Worm (Caenorhabditis elegans) whole organism, L2 larva: Measurements from ENCODE around the gene srh-282.

Experiments
- C34F6.9 ChIP-seq: fragments of 150-350 bp; optimal IDR thresholded peaks from 2 replicates; lab custom pipeline; 2014; ENCODE audit warnings: missing biosample characterization, missing genetic modification characterization
- F13H6.1 ChIP-seq: sonication (generic microtip); optimal IDR thresholded peaks from 2 replicates; lab custom pipeline; 2016; ENCODE audit warnings: missing genetic modification characterization, missing compliant biosample characterization
- R02D3.7 ChIP-seq: fragments of 150-350 bp; optimal IDR thresholded peaks from 2 replicates; lab custom pipeline; 2014; ENCODE audit warnings: missing biosample characterization, missing genetic modification characterization
- Y55F3AM.14 ChIP-seq: fragments of 200-800 bp; sonication (Bioruptor generic); optimal IDR thresholded peaks from 2 replicates; lab custom pipeline; 2018; ENCODE audit warnings: mild to moderate bottlenecking, missing genetic modification characterization, missing compliant biosample characterization
- alr-1 ChIP-seq: fragments of 150-350 bp; optimal IDR thresholded peaks from 2 replicates; lab custom pipeline; 2014; ENCODE audit warnings: missing biosample characterization, missing genetic modification characterization
- ama-1 ChIP-seq: fragments of 150-350 bp; optimal IDR thresholded peaks from 2 replicates; lab custom pipeline; 2018; ENCODE audit warnings: inconsistent platforms
- blmp-1 ChIP-seq: sonication (generic microtip); optimal IDR thresholded peaks from 2 replicates; lab custom pipeline; 2017; ENCODE audit warnings: missing genetic modification characterization, mild to moderate bottlenecking, missing compliant biosample characterization, antibody characterized with exemption, moderate library complexity; ENCODE audit not compliant: insufficient read depth
- ceh-16 ChIP-seq: fragments of 150-350 bp; optimal IDR thresholded peaks from 2 replicates; lab custom pipeline; 2014; ENCODE audit warnings: missing biosample characterization, missing genetic modification characterization
- ceh-82 ChIP-seq: fragments of 150-350 bp; optimal IDR thresholded peaks from 2 replicates; lab custom pipeline; 2014; ENCODE audit warnings: missing biosample characterization, missing genetic modification characterization
- crh-2 ChIP-seq: sonication (generic microtip); optimal IDR thresholded peaks from 2 replicates; lab custom pipeline; 2017; ENCODE audit warnings: missing biosample characterization, missing genetic modification characterization
- dmd-4 ChIP-seq: sonication (generic microtip); optimal IDR thresholded peaks from 2 replicates; lab custom pipeline; 2017; ENCODE audit warnings: missing biosample characterization, missing genetic modification characterization
- egl-27 ChIP-seq: sonication (generic microtip); optimal IDR thresholded peaks from 3 replicates; lab custom pipeline; 2017; ENCODE audit warnings: missing biosample characterization, missing genetic modification reagents, missing genetic modification characterization
- elt-1 ChIP-seq: fragments of 150-350 bp; optimal IDR thresholded peaks from 2 replicates; lab custom pipeline; 2014; ENCODE audit warnings: missing biosample characterization, missing genetic modification characterization
- elt-3 ChIP-seq: sonication (generic microtip); optimal IDR thresholded peaks from 2 replicates; lab custom pipeline; 2017; ENCODE audit warnings: missing biosample characterization, missing genetic modification characterization
- fos-1 ChIP-seq: fragments of 150-350 bp; optimal IDR thresholded peaks from 2 replicates; lab custom pipeline; 2014; ENCODE audit warnings: missing biosample characterization, missing genetic modification characterization
- gmeb-1 ChIP-seq: fragments of 150-350 bp; optimal IDR thresholded peaks from 2 replicates; lab custom pipeline; 2014; ENCODE audit warnings: missing biosample characterization, missing genetic modification characterization
- lin-11 ChIP-seq: fragments of 150-350 bp; sonication (generic microtip); optimal IDR thresholded peaks from 2 replicates; lab custom pipeline; 2014; ENCODE audit warnings: missing biosample characterization, missing genetic modification characterization, inconsistent platforms, mixed read lengths
- lin-13 ChIP-seq: fragments of 150-350 bp; optimal IDR thresholded peaks from 2 replicates; lab custom pipeline; 2014; ENCODE audit warnings: missing biosample characterization, missing genetic modification reagents, missing genetic modification characterization
- lin-39 ChIP-seq: fragments of 150-350 bp; optimal IDR thresholded peaks from 2 replicates; lab custom pipeline; 2014; ENCODE audit warnings: missing biosample characterization, missing genetic modification reagents, missing genetic modification characterization
- lsy-2 ChIP-seq, 2 experiments: fragments of 150-350 bp in 1 of 2; sonication (generic microtip) in 1 of 2; optimal IDR thresholded peaks; 2 replicates each; lab custom pipeline; 2014 to 2017; ENCODE audit warnings: missing biosample characterization in 2 of 2, missing genetic modification characterization in 2 of 2
- mab-5 ChIP-seq: fragments of 150-350 bp; optimal IDR thresholded peaks from 2 replicates; lab custom pipeline; 2014; ENCODE audit warnings: missing biosample characterization, missing genetic modification characterization
- mbf-1 ChIP-seq: sonication (generic microtip); optimal IDR thresholded peaks from 2 replicates; lab custom pipeline; 2017; ENCODE audit warnings: missing biosample characterization, missing genetic modification characterization
- mdl-1 ChIP-seq, 2 experiments: fragments of 150-350 bp in 1 of 2; sonication (generic microtip) in 1 of 2; optimal IDR thresholded peaks; 2 replicates each; lab custom pipeline; 2017; ENCODE audit warnings: missing biosample characterization in 2 of 2, missing genetic modification characterization in 2 of 2
- nhr-10 ChIP-seq: sonication (generic microtip); optimal IDR thresholded peaks from 2 replicates; lab custom pipeline; 2017; ENCODE audit warnings: missing biosample characterization, missing genetic modification characterization
- nhr-11 ChIP-seq: fragments of 150-350 bp; optimal IDR thresholded peaks from 2 replicates; lab custom pipeline; 2014; ENCODE audit warnings: missing biosample characterization, missing genetic modification characterization
- nhr-129 ChIP-seq: fragments of 150-350 bp; optimal IDR thresholded peaks from 2 replicates; lab custom pipeline; 2014; ENCODE audit warnings: missing biosample characterization, missing genetic modification characterization
- nhr-21 ChIP-seq: fragments of 150-350 bp; optimal IDR thresholded peaks from 2 replicates; lab custom pipeline; 2014; ENCODE audit warnings: missing biosample characterization, missing genetic modification characterization
- nhr-23 ChIP-seq: fragments of 150-350 bp; optimal IDR thresholded peaks from 2 replicates; lab custom pipeline; 2014; ENCODE audit warnings: missing biosample characterization, missing genetic modification reagents, missing genetic modification characterization
- nhr-237 ChIP-seq: fragments of 150-350 bp; optimal IDR thresholded peaks from 2 replicates; lab custom pipeline; 2014; ENCODE audit warnings: missing biosample characterization, missing genetic modification characterization
- nhr-6 ChIP-seq: fragments of 150-350 bp; optimal IDR thresholded peaks from 2 replicates; lab custom pipeline; 2014; ENCODE audit warnings: missing biosample characterization, missing genetic modification characterization
- nhr-77 ChIP-seq: fragments of 150-350 bp; optimal IDR thresholded peaks from 2 replicates; lab custom pipeline; 2014; ENCODE audit warnings: missing biosample characterization, missing genetic modification characterization
- peb-1 ChIP-seq: fragments of 150-350 bp; optimal IDR thresholded peaks from 2 replicates; lab custom pipeline; 2014; ENCODE audit warnings: missing biosample characterization, missing genetic modification characterization
- sem-4 ChIP-seq: fragments of 150-350 bp; optimal IDR thresholded peaks from 2 replicates; lab custom pipeline; 2014; ENCODE audit warnings: missing biosample characterization, missing genetic modification reagents, missing genetic modification characterization
- skn-1 ChIP-seq: sonication (generic microtip); optimal IDR thresholded peaks from 2 replicates; lab custom pipeline; 2017; ENCODE audit warnings: missing biosample characterization, missing genetic modification characterization
- sma-9 ChIP-seq, 2 experiments: fragments of 150-350 bp in 1 of 2; sonication (generic microtip) in 1 of 2; optimal IDR thresholded peaks; 2 replicates each; lab custom pipeline; 2014 to 2016; ENCODE audit warnings: missing genetic modification characterization in 2 of 2, mild to moderate bottlenecking in 1 of 2, missing biosample characterization in 1 of 2, missing compliant biosample characterization in 1 of 2, missing genetic modification reagents in 1 of 2, moderate library complexity in 1 of 2
- unc-39 ChIP-seq: fragments of 150-350 bp; optimal IDR thresholded peaks from 2 replicates; lab custom pipeline; 2014; ENCODE audit warnings: missing biosample characterization, missing genetic modification characterization
- unc-62 ChIP-seq: fragments of 150-350 bp; optimal IDR thresholded peaks from 2 replicates; lab custom pipeline; 2014; ENCODE audit warnings: missing biosample characterization, missing genetic modification reagents, missing genetic modification characterization
- zag-1 ChIP-seq: fragments of 150-350 bp; optimal IDR thresholded peaks from 2 replicates; lab custom pipeline; 2014; ENCODE audit warnings: missing biosample characterization, missing genetic modification characterization
- ztf-1 ChIP-seq: fragments of 200-800 bp; sonication (Bioruptor generic); conservative IDR thresholded peaks from 2 replicates; pipeline ENCODE4 v1.3.6; 2022; ENCODE audit warnings: missing genetic modification characterization, missing compliant biosample characterization
- ztf-11 ChIP-seq: sonication (generic microtip); optimal IDR thresholded peaks from 2 replicates; lab custom pipeline; 2017; ENCODE audit warnings: missing biosample characterization, missing genetic modification characterization
- ztf-4 ChIP-seq: fragments of 150-350 bp; optimal IDR thresholded peaks from 2 replicates; lab custom pipeline; 2014; ENCODE audit warnings: missing biosample characterization, missing genetic modification characterization

Gene srh-282

ce11 chrIV:274185-274584 lies 986 bp upstream of the srh-282 start, which contains the start of gene sma-10 (continued):
- no peak for TF ChIP-seq lin-39
- TF ChIP-seq fos-1 = peak; percentile 93
- TF ChIP-seq ztf-11 = no peak
- TF ChIP-seq unc-39 (tag; lab: Kevin White, UChicago) = no peak
- TF ChIP-seq sem-4 = no peak
- no peak for TF ChIP-seq unc-62 (GFP tag; lab: Kevin White, UChicago)
- TF ChIP-seq peb-1 (tag; lab: Kevin White, UChicago) = no peak
- no peak for TF ChIP-seq ceh-82 (tag; lab: Kevin White, UChicago)
- TF ChIP-seq zag-1 = no peak
- peak; percentile 91 for TF ChIP-seq sma-9 (GFP tag; optimal IDR thresholded peaks at IDR 0.05; lab: Kevin White, UChicago)
- TF ChIP-seq sma-9 (tag; optimal IDR thresholded peaks at IDR 0.05; lab: Kevin White, UChicago) = no peak
- TF ChIP-seq nhr-237 (tag; lab: Kevin White, UChicago) = no peak
- no peak for TF ChIP-seq mbf-1 (tag; lab: Kevin White, UChicago)
- TF ChIP-seq egl-27 (tag; lab: Kevin White, UChicago) = no peak
- TF ChIP-seq ztf-4 = no peak
- TF ChIP-seq lsy-2 (tag; optimal IDR thresholded peaks at IDR 0.05; lab: Kevin White, UChicago) = no peak
- TF ChIP-seq C34F6.9 (tag; lab: Kevin White, UChicago) = peak; percentile 3
- TF ChIP-seq F13H6.1 (tag; lab: Kevin White, UChicago) = peak; percentile 51
- no peak for TF ChIP-seq ama-1 (lab: Kevin White, UChicago)
- no peak for TF ChIP-seq R02D3.7
- TF ChIP-seq crh-2 (tag; lab: Kevin White, UChicago) = peak; percentile 82
- peak; percentile 37 for TF ChIP-seq nhr-21
- no peak for TF ChIP-seq alr-1
- TF ChIP-seq nhr-11 (tag; lab: Kevin White, UChicago) = no peak
- no peak for TF ChIP-seq nhr-23 (tag; lab: Kevin White, UChicago)
- TF ChIP-seq mdl-1 (tag; optimal IDR thresholded peaks at IDR 0.05; lab: Kevin White, UChicago) = no peak
- TF ChIP-seq, all 48 proteins: peak for 10

ce11 chrIV:269107-269506 lies 4.1 kb downstream of the srh-282 start, which contains the start of gene T21D12.11:
Gene T21D12.11, plus strand, starts transcription at chrIV:269407.
- TF ChIP-seq blmp-1 = no peak
- no peak for TF ChIP-seq alr-1
- no peak for TF ChIP-seq Y55F3AM.14 (GFP tag; lab: Kevin White, UChicago)
- no peak for TF ChIP-seq ceh-16
- TF ChIP-seq sem-4 = no peak
- TF ChIP-seq nhr-77 (tag; lab: Kevin White, UChicago) = no peak
- TF ChIP-seq F13H6.1 (tag; lab: Kevin White, UChicago) = no peak
- no peak for TF ChIP-seq elt-1 (tag; lab: Kevin White, UChicago)
- TF ChIP-seq lin-39 = no peak
- no peak for TF ChIP-seq mab-5 (tag; lab: Kevin White, UChicago)
- TF ChIP-seq crh-2 (tag; lab: Kevin White, UChicago) = no peak
- TF ChIP-seq lsy-2 (tag; optimal IDR thresholded peaks at IDR 0.05; lab: Kevin White, UChicago) = no peak
- TF ChIP-seq nhr-21 = no peak
- TF ChIP-seq gmeb-1 = no peak
- no peak for TF ChIP-seq nhr-129 (tag; lab: Kevin White, UChicago)
- TF ChIP-seq nhr-237 (tag; lab: Kevin White, UChicago) = no peak
- no peak for TF ChIP-seq elt-3

ce11 chrIV:266148-266547 lies 7.1 kb downstream of the srh-282 start, which contains the start of gene T21D12.12:
Gene T21D12.12, plus strand, starts transcription at chrIV:266448.
- TF ChIP-seq mbf-1 (tag; lab: Kevin White, UChicago) (no peak), blmp-1 (no peak), zag-1 (no peak), dmd-4 (tag; lab: Kevin White, UChicago) (no peak), nhr-6 (tag; lab: Kevin White, UChicago) (no peak), fos-1 (no peak), lin-13 (GFP tag; lab: Kevin White, UChicago) (no peak), lin-11 (tag; lab: Kevin White, UChicago) (no peak), ztf-1 (GFP tag; lab: Robert Waterston, UW) (no peak), mab-5 (tag; lab: Kevin White, UChicago) (no peak), skn-1 (tag; lab: Kevin White, UChicago) (no peak), ama-1 (lab: Kevin White, UChicago) (no peak), ztf-4 (no peak), alr-1 (no peak), Y55F3AM.14 (GFP tag; lab: Kevin White, UChicago) (no peak), peb-1 (tag; lab: Kevin White, UChicago) (no peak), unc-39 (tag; lab: Kevin White, UChicago) (no peak), nhr-10 (tag; lab: Kevin White, UChicago) (no peak), lin-39 (no peak), gmeb-1 (no peak)
